Worm (Caenorhabditis elegans) whole organism, mixed stage, embryonic: ENCODE measurements around the gene M01F1.4.

Source experiments
- elt-1 ChIP-seq: sonication (generic microtip); optimal IDR thresholded peaks from 2 replicates; lab custom pipeline; 2017; ENCODE audit warnings: missing genetic modification characterization, mild to moderate bottlenecking, missing compliant biosample characterization, antibody characterized with exemption, moderate library complexity, borderline replicate concordance; ENCODE audit not compliant: insufficient read depth
- lin-13 ChIP-seq: fragments of 150-350 bp; optimal IDR thresholded peaks from 2 replicates; lab custom pipeline; 2014; ENCODE audit warnings: missing biosample characterization, missing genetic modification characterization
- nhr-237 ChIP-seq: fragments of 150-350 bp; optimal IDR thresholded peaks from 2 replicates; lab custom pipeline; 2014; ENCODE audit warnings: missing biosample characterization, missing genetic modification characterization
- unc-39 ChIP-seq: fragments of 150-350 bp; optimal IDR thresholded peaks from 2 replicates; lab custom pipeline; 2014; ENCODE audit warnings: missing biosample characterization, missing genetic modification characterization
- ztf-11 ChIP-seq: fragments of 150-350 bp; optimal IDR thresholded peaks from 2 replicates; lab custom pipeline; 2014; ENCODE audit warnings: missing biosample characterization, missing genetic modification characterization

- TF ChIP-seq elt-1 (tag; lab: Kevin White, UChicago) (no peak), nhr-237 (tag; lab: Kevin White, UChicago) (peak; percentile 80), unc-39 (tag; lab: Kevin White, UChicago) (no peak), ztf-11 (tag; lab: Kevin White, UChicago) (no peak), lin-13 (tag; lab: Kevin White, UChicago) (peak; percentile 95)
These were observed 49.8 kb downstream of the M01F1.4 start, which contains the start of gene C34C12.8 for ce11 chrIII:3460061-3460460.
